Fruit fly (Drosophila melanogaster) whole organism, embryonic: ENCODE results near the gene CG14696.

Experiments used
- Asciz ChIP-seq: fragments of 200-800 bp; sonication (Bioruptor generic); optimal IDR thresholded peaks from 2 replicates; lab custom pipeline; 2017; ENCODE audit warnings: missing biosample characterization, mild to moderate bottlenecking, missing genetic modification characterization, missing genetic modification reagents
- Atf-2 ChIP-seq: fragments of 200-800 bp; sonication (Bioruptor generic); optimal IDR thresholded peaks from 2 replicates; lab custom pipeline; 2016; ENCODE audit warnings: missing biosample characterization, missing genetic modification characterization
- Awh ChIP-seq: fragments of 200-800 bp; sonication (Bioruptor generic); IDR thresholded peaks from 2 replicates; pipeline ENCODE4, ENCODE4 v1.3.6; 2022; ENCODE audit warnings: missing biosample characterization, missing genetic modification characterization
- CG10274 ChIP-seq: fragments of 200-800 bp; sonication (Bioruptor generic); optimal IDR thresholded peaks from 3 replicates; lab custom pipeline; 2017; ENCODE audit warnings: missing biosample characterization, mild to moderate bottlenecking, missing genetic modification characterization
- CG11560 ChIP-seq: fragments of 200-800 bp; sonication (Bioruptor generic); IDR thresholded peaks from 3 replicates; pipeline ENCODE4 v1.3.6; 2022; ENCODE audit warnings: missing biosample characterization, missing genetic modification characterization
- CG12071 ChIP-seq: fragments of 200-800 bp; sonication (Bioruptor generic); optimal IDR thresholded peaks from 3 replicates; lab custom pipeline; 2018; ENCODE audit warnings: missing biosample characterization, mild to moderate bottlenecking, missing genetic modification characterization
- CG12769 ChIP-seq: fragments of 200-800 bp; sonication (Bioruptor generic); optimal IDR thresholded peaks from 2 replicates; lab custom pipeline; 2019; ENCODE audit warnings: missing biosample characterization, mild to moderate bottlenecking, missing genetic modification characterization, moderate library complexity
- CG13296 ChIP-seq: fragments of 200-800 bp; sonication (Bioruptor generic); optimal IDR thresholded peaks from 3 replicates; lab custom pipeline; 2018; ENCODE audit warnings: missing biosample characterization, mild to moderate bottlenecking, missing genetic modification characterization
- CG14965 ChIP-seq: fragments of 200-800 bp; sonication (Bioruptor generic); optimal IDR thresholded peaks from 2 replicates; lab custom pipeline; 2016; ENCODE audit warnings: missing biosample characterization, missing genetic modification characterization, borderline replicate concordance
- CG16779 ChIP-seq: fragments of 200-800 bp; sonication (Bioruptor generic); IDR thresholded peaks from 2 replicates; pipeline ENCODE4 v1.3.6; 2022; ENCODE audit warnings: missing biosample characterization, missing genetic modification characterization
- CG17328 ChIP-seq: fragments of 200-800 bp; sonication (Bioruptor generic); IDR thresholded peaks from 2 replicates; pipeline ENCODE4 v1.3.6; 2022; ENCODE audit warnings: missing biosample characterization, missing genetic modification characterization
- CG2199 ChIP-seq: fragments of 200-800 bp; sonication (Bioruptor generic); IDR thresholded peaks from 3 replicates; pipeline ENCODE4 v1.3.6; 2022; ENCODE audit warnings: missing biosample characterization, missing genetic modification characterization
- CG30020 ChIP-seq: fragments of 200-800 bp; optimal IDR thresholded peaks from 2 replicates; lab custom pipeline; 2019; ENCODE audit warnings: missing biosample characterization, mild to moderate bottlenecking, missing genetic modification characterization, moderate library complexity
- CG32772 ChIP-seq: fragments of 200-800 bp; sonication (Bioruptor generic); IDR thresholded peaks from 2 replicates; pipeline ENCODE4 v1.3.6; 2022; ENCODE audit warnings: missing biosample characterization, missing genetic modification characterization
- CG33213 ChIP-seq: fragments of 200-800 bp; sonication (Bioruptor generic); optimal IDR thresholded peaks from 3 replicates; lab custom pipeline; 2016; ENCODE audit warnings: missing biosample characterization, missing genetic modification characterization
- CG34224 ChIP-seq: fragments of 200-800 bp; sonication (Bioruptor generic); IDR thresholded peaks from 3 replicates; pipeline ENCODE4 v1.3.6; 2022; ENCODE audit warnings: missing biosample characterization, missing genetic modification characterization; ENCODE audit not compliant: partially characterized antibody
- CG42726 ChIP-seq: fragments of 200-800 bp; sonication (Bioruptor generic); IDR thresholded peaks from 2 replicates; pipeline ENCODE4 v1.3.6; 2022; ENCODE audit warnings: missing biosample characterization, missing genetic modification characterization; ENCODE audit not compliant: partially characterized antibody
- CG5245 ChIP-seq: fragments of 200-800 bp; sonication (Bioruptor generic); optimal IDR thresholded peaks from 3 replicates; lab custom pipeline; 2016; ENCODE audit warnings: missing biosample characterization, missing genetic modification characterization
- CG8281 ChIP-seq: fragments of 200-800 bp; sonication (Bioruptor generic); optimal IDR thresholded peaks from 2 replicates; lab custom pipeline; 2018; ENCODE audit warnings: missing biosample characterization, mild to moderate bottlenecking, missing genetic modification characterization, moderate library complexity
- CoRest ChIP-seq: fragments of 200-800 bp; sonication (Bioruptor generic); optimal IDR thresholded peaks from 3 replicates; lab custom pipeline; 2018; ENCODE audit warnings: missing biosample characterization, mild to moderate bottlenecking, missing genetic modification characterization, moderate library complexity
- Dref ChIP-seq: fragments of 200-800 bp; sonication (Bioruptor generic); IDR thresholded peaks from 2 replicates; pipeline ENCODE4 v1.3.6; 2022; ENCODE audit warnings: missing biosample characterization, missing genetic modification characterization
- HLH3B ChIP-seq: fragments of 200-800 bp; sonication (Bioruptor generic); IDR thresholded peaks from 2 replicates; pipeline ENCODE4 v1.3.6; 2022; ENCODE audit warnings: missing biosample characterization, missing genetic modification characterization
- Kr ChIP-seq: fragments of 200-800 bp; sonication (Bioruptor generic); optimal IDR thresholded peaks from 2 replicates; lab custom pipeline; 2017; ENCODE audit warnings: missing biosample characterization, mild to moderate bottlenecking, missing genetic modification characterization
- Meics ChIP-seq: fragments of 200-800 bp; sonication (Bioruptor generic); optimal IDR thresholded peaks from 2 replicates; lab custom pipeline; 2017; ENCODE audit warnings: missing biosample characterization, mild to moderate bottlenecking, missing genetic modification characterization
- NC2α ChIP-seq: fragments of 200-800 bp; sonication (Bioruptor generic); optimal IDR thresholded peaks from 2 replicates; lab custom pipeline; 2016; ENCODE audit warnings: missing biosample characterization, missing genetic modification characterization
- Neu2 ChIP-seq: fragments of 200-800 bp; sonication (Bioruptor generic); optimal IDR thresholded peaks from 3 replicates; lab custom pipeline; 2016; ENCODE audit warnings: missing biosample characterization, missing genetic modification characterization, borderline replicate concordance
- Nf-YC ChIP-seq: fragments of 200-800 bp; optimal IDR thresholded peaks from 3 replicates; lab custom pipeline; 2019; ENCODE audit warnings: missing biosample characterization, mild to moderate bottlenecking, missing genetic modification characterization, moderate library complexity
- Optix ChIP-seq: fragments of 200-800 bp; sonication (Bioruptor generic); IDR thresholded peaks from 3 replicates; pipeline ENCODE4 v1.3.6; 2022; ENCODE audit warnings: missing biosample characterization, missing genetic modification characterization
- Side ChIP-seq: fragments of 200-800 bp; sonication (Bioruptor generic); optimal IDR thresholded peaks from 2 replicates; lab custom pipeline; 2016; ENCODE audit warnings: missing biosample characterization, missing genetic modification characterization
- Xbp1 ChIP-seq: fragments of 200-800 bp; sonication (Bioruptor generic); optimal IDR thresholded peaks from 3 replicates; lab custom pipeline; 2016; ENCODE audit warnings: missing biosample characterization, mild to moderate bottlenecking, missing genetic modification characterization
- YL-1 ChIP-seq: fragments of 200-800 bp; sonication (Bioruptor generic); optimal IDR thresholded peaks from 3 replicates; lab custom pipeline; 2017; ENCODE audit warnings: missing biosample characterization, mild to moderate bottlenecking, missing genetic modification characterization
- ab ChIP-seq: fragments of 200-800 bp; sonication (Bioruptor generic); optimal IDR thresholded peaks from 2 replicates; lab custom pipeline; 2016; ENCODE audit warnings: missing biosample characterization, missing genetic modification characterization
- crc ChIP-seq: fragments of 200-800 bp; sonication (Bioruptor generic); optimal IDR thresholded peaks from 2 replicates; lab custom pipeline; 2016; ENCODE audit warnings: missing biosample characterization, missing genetic modification characterization
- ems ChIP-seq: fragments of 200-800 bp; sonication (Bioruptor generic); optimal IDR thresholded peaks from 3 replicates; lab custom pipeline; 2016; ENCODE audit warnings: missing biosample characterization, missing genetic modification characterization
- en ChIP-seq: fragments of 200-800 bp; sonication (Bioruptor generic); optimal IDR thresholded peaks from 2 replicates; lab custom pipeline; 2016; ENCODE audit warnings: missing biosample characterization, missing genetic modification characterization
- ftz-f1 ChIP-seq: fragments of 200-800 bp; sonication (Bioruptor generic); optimal IDR thresholded peaks from 2 replicates; lab custom pipeline; 2016; ENCODE audit warnings: missing biosample characterization, missing genetic modification characterization
- gcm ChIP-seq: fragments of 200-800 bp; sonication (Bioruptor generic); optimal IDR thresholded peaks from 2 replicates; lab custom pipeline; 2019; ENCODE audit warnings: missing biosample characterization, mild to moderate bottlenecking, missing genetic modification characterization, moderate library complexity
- gcm2 ChIP-seq: fragments of 200-800 bp; sonication (Bioruptor generic); optimal IDR thresholded peaks from 2 replicates; lab custom pipeline; 2016; ENCODE audit warnings: missing biosample characterization, missing genetic modification characterization
- h ChIP-seq: fragments of >200 bp; optimal IDR thresholded peaks from 2 replicates; lab custom pipeline; 2017
- hkb ChIP-seq, 2 experiments: fragments of 200-800 bp in 1 of 2; fragments of >200 bp in 1 of 2; sonication (Bioruptor generic) in 1 of 2; IDR thresholded peaks in 1 of 2; optimal IDR thresholded peaks in 1 of 2; 2 replicates each; pipeline versions ENCODE4 v1.3.6 to Lab custom; 2017 to 2022; ENCODE audit warnings: missing biosample characterization in 1 of 2, missing genetic modification characterization in 1 of 2
- jumu ChIP-seq: fragments of 200-800 bp; sonication (Bioruptor generic); optimal IDR thresholded peaks from 3 replicates; lab custom pipeline; 2016; ENCODE audit warnings: missing biosample characterization, missing genetic modification characterization
- maf-S ChIP-seq: fragments of 200-800 bp; sonication (Bioruptor generic); optimal IDR thresholded peaks from 2 replicates; lab custom pipeline; 2016; ENCODE audit warnings: missing biosample characterization, missing genetic modification characterization
- onecut ChIP-seq: fragments of 200-800 bp; sonication (Bioruptor generic); IDR thresholded peaks from 2 replicates; pipeline ENCODE4 v1.3.6; 2022; ENCODE audit warnings: missing biosample characterization, missing genetic modification characterization
- pros ChIP-seq: fragments of 200-800 bp; sonication (Bioruptor generic); optimal IDR thresholded peaks from 3 replicates; lab custom pipeline; 2019; ENCODE audit warnings: missing biosample characterization, mild to moderate bottlenecking, missing genetic modification characterization, moderate library complexity
- sisA ChIP-seq: fragments of 200-800 bp; sonication (Bioruptor generic); IDR thresholded peaks from 2 replicates; pipeline ENCODE4 v1.3.6; 2022; ENCODE audit warnings: missing biosample characterization, missing genetic modification characterization
- sug ChIP-seq: fragments of 200-800 bp; optimal IDR thresholded peaks from 2 replicates; lab custom pipeline; 2019; ENCODE audit warnings: missing biosample characterization, mild to moderate bottlenecking, missing genetic modification characterization, moderate library complexity
- wdn ChIP-seq: fragments of 200-800 bp; sonication (Bioruptor generic); IDR thresholded peaks from 2 replicates; pipeline ENCODE4 v1.3.6; 2022; ENCODE audit warnings: missing biosample characterization, missing genetic modification characterization
- wek ChIP-seq: fragments of 200-800 bp; sonication (Bioruptor generic); optimal IDR thresholded peaks from 3 replicates; lab custom pipeline; 2018; ENCODE audit warnings: missing biosample characterization, mild to moderate bottlenecking, missing genetic modification characterization, moderate library complexity
- yki ChIP-seq: fragments of >200 bp; optimal IDR thresholded peaks from 3 replicates; lab custom pipeline; 2018

The CG14696 gene

DNA sequence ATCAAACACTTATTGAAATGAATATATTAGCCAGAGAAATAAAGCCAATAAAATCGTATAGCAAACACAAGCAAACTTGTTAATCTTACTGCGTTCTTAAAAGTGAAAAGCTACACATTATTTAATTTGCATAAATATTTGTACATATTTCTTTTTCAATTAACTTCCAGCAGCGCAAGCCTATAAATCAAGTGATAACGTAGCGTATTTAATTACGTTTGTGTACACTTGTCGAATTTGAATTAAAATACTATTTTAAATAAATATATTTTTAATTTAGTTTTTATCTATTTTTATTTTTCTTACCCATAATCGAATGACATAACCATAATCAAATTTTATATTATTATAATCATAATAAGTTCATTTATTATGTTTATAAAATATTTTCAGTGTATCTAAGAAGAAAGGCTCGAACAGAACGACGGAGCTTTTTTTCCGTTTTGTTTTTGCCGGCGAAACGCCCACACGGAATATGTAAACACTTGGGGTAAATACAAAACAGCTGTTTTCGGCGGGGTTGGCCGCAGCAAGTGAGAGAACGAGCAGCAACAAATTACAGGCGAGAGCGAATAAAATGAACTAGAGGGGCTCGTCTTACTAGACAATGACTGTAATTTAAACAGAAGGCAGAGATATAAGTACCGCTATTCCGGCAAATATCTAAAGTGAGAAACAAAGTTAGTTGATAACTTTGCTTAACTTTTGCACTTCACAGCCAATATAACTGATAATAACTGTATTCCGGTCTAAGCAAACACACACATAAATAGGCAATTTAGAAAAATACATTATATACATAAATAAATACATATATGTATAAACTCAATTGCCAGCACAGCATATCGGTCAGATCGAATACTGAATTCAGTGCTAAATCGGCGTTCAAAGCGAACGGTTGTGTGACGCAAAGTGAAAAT, 9.0 kb downstream of the CG14696 start, which contains the start of gene Sodh2 (continued):
- peak; percentile 49; the same call in 1 of the 2 replicates for TF ChIP-seq HLH3B (GFP tag; lab: Robert Waterston, UW)
- peak; percentile 47; the same call in 1 of the 3 replicates for TF ChIP-seq Optix
- no peak for TF ChIP-seq CG34224 (GFP tag; lab: Robert Waterston, UW)
- TF ChIP-seq gcm2 (GFP tag; lab: Kevin White, UChicago): no peak
- TF ChIP-seq wdn (GFP tag; lab: Robert Waterston, UW): peak; percentile 77; the same call in 1 of the 2 replicates
- TF ChIP-seq YL-1 (GFP tag; lab: Kevin White, UChicago): peak; percentile 75
- TF ChIP-seq Dref (GFP tag; lab: Robert Waterston, UW): no peak
- TF ChIP-seq CG14965 (GFP tag; lab: Kevin White, UChicago): no peak
- peak; percentile 89 for TF ChIP-seq CG12071
- TF ChIP-seq ems (GFP tag; lab: Kevin White, UChicago): peak; percentile 12
- TF ChIP-seq maf-S: peak; percentile 67
- TF ChIP-seq CG32772 (GFP tag; lab: Robert Waterston, UW): peak; percentile 73
- peak; percentile 50; the same call in 1 of the 2 replicates for TF ChIP-seq CG17328 (GFP tag; lab: Robert Waterston, UW)
- peak; percentile 53 for TF ChIP-seq CG33213 (GFP tag; lab: Kevin White, UChicago)
- peak; percentile 51 for TF ChIP-seq NC2α (GFP tag; lab: Kevin White, UChicago)
- TF ChIP-seq en (GFP tag; lab: Kevin White, UChicago): peak; percentile 28
- TF ChIP-seq Awh: peak; percentile 67; the same call in 1 of the 2 replicates
- peak; percentile 70 for TF ChIP-seq CoRest
- no peak for TF ChIP-seq Neu2 (GFP tag; lab: Kevin White, UChicago)
- no peak for TF ChIP-seq ftz-f1 (GFP tag; lab: Kevin White, UChicago)
- peak; percentile 89 for TF ChIP-seq Meics (GFP tag; lab: Kevin White, UChicago)
- TF ChIP-seq yki (lab: Kevin White, UChicago): no peak
- TF ChIP-seq Kr: no peak
- TF ChIP-seq gcm (GFP tag; lab: Kevin White, UChicago): peak; percentile 67
- TF ChIP-seq CG13296: peak; percentile 90
- TF ChIP-seq wek: peak; percentile 85
- TF ChIP-seq hkb (optimal IDR thresholded peaks at IDR 0.05; lab: Kevin White, UChicago): no peak
- peak; percentile 76 for TF ChIP-seq hkb (GFP tag; IDR thresholded peaks at IDR 0.05; lab: Robert Waterston, UW)
- peak; percentile 34 for TF ChIP-seq crc (GFP tag; lab: Kevin White, UChicago)
- peak; percentile 57; the same call in 2 of the 3 replicates for TF ChIP-seq CG11560
- peak; percentile 81 for TF ChIP-seq CG16779 (GFP tag; lab: Robert Waterston, UW)
- TF ChIP-seq Atf-2 (GFP tag; lab: Kevin White, UChicago): peak; percentile 11
- peak; percentile 91 for TF ChIP-seq CG12769 (tag; lab: Kevin White, UChicago)
- peak; percentile 12 for TF ChIP-seq pros
- TF ChIP-seq CG10274 (GFP tag; lab: Kevin White, UChicago): peak; percentile 52
- TF ChIP-seq CG30020 (tag; lab: Kevin White, UChicago): peak; percentile 40
- TF ChIP-seq CG42726 (GFP tag; lab: Robert Waterston, UW): no peak
- TF ChIP-seq h (lab: Kevin White, UChicago): no peak
- no peak for TF ChIP-seq CG2199 (GFP tag; lab: Robert Waterston, UW)
- peak; percentile 68 for TF ChIP-seq onecut (GFP tag; lab: Robert Waterston, UW)
- TF ChIP-seq Xbp1: peak; percentile 47
- peak; percentile 37 for TF ChIP-seq ab (GFP tag; lab: Kevin White, UChicago)
- TF ChIP-seq Nf-YC: peak; percentile 64
- peak; percentile 90 for TF ChIP-seq sug (tag; lab: Kevin White, UChicago)
- TF ChIP-seq sisA: peak; percentile 44
- peak; percentile 25 for TF ChIP-seq CG5245
- TF ChIP-seq Asciz (GFP tag; lab: Kevin White, UChicago): peak; percentile 82
- TF ChIP-seq Side (GFP tag; lab: Kevin White, UChicago): peak; percentile 73
- TF ChIP-seq CG8281 (tag; lab: Kevin White, UChicago): peak; percentile 27
- TF ChIP-seq jumu: peak; percentile 27
